Worm (Caenorhabditis elegans): Measurements from ENCODE around the gene ndg-4.

Gene ndg-4

DNA sequence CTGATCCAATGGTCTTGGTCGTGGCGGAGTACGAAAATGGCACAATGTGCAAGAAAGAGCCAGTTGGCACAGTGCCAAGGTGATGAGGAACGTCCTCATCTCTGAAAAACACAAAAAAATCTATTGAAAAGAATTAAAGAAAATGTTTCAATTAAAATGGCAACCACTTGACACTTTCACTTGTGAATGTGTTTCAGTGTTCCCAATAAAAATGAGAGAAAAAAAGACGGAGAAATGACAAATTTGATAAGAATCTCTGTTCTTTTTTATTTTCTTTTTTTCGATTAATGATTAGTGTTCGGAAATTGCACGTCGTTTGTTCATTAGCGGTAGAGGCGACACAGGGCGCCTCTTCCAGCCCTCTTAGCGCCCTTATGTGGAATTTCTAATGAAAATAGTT lies at the start of gene ndg-4:
TSS of gene ndg-4 (minus strand) at position 101 of the 400 bp plus-strand sequence.
- no peak for TF ChIP-seq dao-5 (tag; optimal IDR thresholded peaks at IDR 0.05)
- TF ChIP-seq W03F9.2 (tag; optimal IDR thresholded peaks at IDR 0.05), result no peak

- TF ChIP-seq W03F9.2 (tag; optimal IDR thresholded peaks at IDR 0.05) (no peak), dao-5 (tag; optimal IDR thresholded peaks at IDR 0.05) (no peak), him-1 (tag; optimal IDR thresholded peaks at IDR 0.05) (no peak)
Observed at ce11 chrIII:4515173-4515572, 48.0 kb upstream of the ndg-4 start.

ce11 chrIII:4513926-4514325 lies 46.7 kb upstream of the ndg-4 start:
- TF ChIP-seq him-1 (tag; optimal IDR thresholded peaks at IDR 0.05) (peak; percentile 42), dao-5 (tag; optimal IDR thresholded peaks at IDR 0.05) (no peak), W03F9.2 (tag; optimal IDR thresholded peaks at IDR 0.05) (no peak)

DNA sequence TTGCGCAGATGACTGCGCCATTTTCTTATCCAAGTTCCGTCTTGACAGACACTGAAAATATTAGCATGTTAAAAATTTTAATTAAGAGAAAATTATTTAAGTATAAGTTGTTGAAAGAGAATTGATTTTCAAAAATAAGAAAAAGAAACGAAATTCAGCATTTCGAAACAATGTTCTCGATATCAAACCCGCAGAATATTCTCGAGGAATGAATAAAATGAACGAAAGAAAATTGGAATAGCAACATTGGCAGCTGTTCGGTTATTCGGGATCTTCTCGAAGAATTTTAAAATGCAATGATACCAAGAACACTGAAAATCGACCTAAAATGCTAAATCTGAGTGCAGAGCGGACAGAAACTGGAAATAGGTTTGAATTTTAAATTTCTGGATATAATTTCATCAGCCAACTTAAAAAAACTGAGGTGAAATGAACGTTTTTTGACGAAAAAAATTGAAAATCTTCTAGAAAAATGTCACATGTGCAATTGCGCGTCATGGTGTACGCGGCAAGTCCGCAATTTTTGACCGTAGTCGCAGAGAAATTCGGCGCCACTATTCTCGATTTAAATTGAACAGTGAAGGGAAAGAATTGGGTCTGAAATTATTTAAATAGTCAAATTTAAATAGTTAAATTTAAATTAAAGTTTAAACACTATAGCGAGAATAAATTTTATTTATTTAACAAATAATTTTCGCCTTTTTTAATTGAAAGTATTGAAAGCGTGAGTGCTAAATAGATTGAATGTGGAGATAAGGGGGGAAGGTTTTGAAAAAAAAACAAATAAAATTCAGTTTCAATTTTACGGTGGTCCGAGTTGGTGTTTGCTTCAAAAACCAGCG lies 41.1 kb upstream of the ndg-4 start, which contains the start of the genes cct-5 and F25F2.1:
TSS of gene cct-5 (minus strand) at position 51 of the 842 bp plus-strand sequence.
TSS of gene F25F2.1 (plus strand) at position 792 of the 842 bp plus-strand sequence.
- TF ChIP-seq him-1 (tag; optimal IDR thresholded peaks at IDR 0.05), result peak; percentile 69
- peak; percentile 87 for TF ChIP-seq W03F9.2 (tag; optimal IDR thresholded peaks at IDR 0.05)
- no peak for TF ChIP-seq dao-5 (tag; optimal IDR thresholded peaks at IDR 0.05)

DNA sequence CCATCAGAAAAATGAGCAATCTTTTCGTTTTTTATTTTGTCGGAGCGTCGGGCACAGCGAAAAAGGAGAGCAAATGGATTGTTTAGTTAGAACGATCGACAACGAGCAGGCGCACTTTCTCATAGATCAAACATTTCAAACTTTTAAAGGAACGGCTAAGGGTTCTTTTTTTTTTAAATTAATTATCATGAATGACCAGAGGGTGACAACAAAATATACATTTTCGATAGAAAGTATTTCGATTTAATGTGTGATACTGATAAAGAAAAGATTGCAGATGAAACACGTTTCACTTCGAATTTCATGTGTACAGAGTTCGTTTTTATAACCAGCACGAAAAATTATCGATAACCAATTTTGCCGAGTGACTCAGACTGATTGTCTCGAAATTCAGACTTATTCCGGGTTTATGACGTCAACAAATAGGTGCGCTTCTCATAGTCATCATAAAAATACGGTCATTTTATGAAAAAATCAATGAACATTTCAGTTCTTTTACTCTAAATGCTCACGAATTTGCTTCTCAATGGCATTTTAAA lies 39.5 kb upstream of the ndg-4 start:
- TF ChIP-seq him-1 (tag; optimal IDR thresholded peaks at IDR 0.05) (no peak), W03F9.2 (tag; optimal IDR thresholded peaks at IDR 0.05) (peak; percentile 14)

- no peak for TF ChIP-seq dao-5 (tag; optimal IDR thresholded peaks at IDR 0.05)
- no peak for TF ChIP-seq W03F9.2 (tag; optimal IDR thresholded peaks at IDR 0.05)
- no peak for TF ChIP-seq him-1 (tag; optimal IDR thresholded peaks at IDR 0.05)
Observed at ce11 chrIII:4506140-4506539, 39.0 kb upstream of the ndg-4 start.

DNA sequence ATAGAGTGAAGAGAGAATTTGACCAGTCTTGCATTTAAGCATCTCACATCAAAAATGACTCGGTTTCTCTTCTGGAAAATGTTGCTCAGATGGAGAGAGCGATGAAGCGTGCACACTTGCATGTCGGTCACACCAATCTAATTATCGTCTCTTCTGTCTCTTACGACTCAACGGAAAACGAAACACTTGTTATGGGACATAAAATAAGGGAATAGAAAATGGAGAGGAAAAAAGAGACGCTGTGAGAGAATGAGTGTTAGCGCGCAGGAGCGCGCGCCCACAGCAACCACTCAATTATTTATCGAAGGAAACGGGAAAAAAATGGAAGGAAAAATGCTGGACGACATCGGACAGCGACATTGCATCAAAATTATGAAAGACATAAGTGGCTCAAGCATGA lies 38.5 kb upstream of the ndg-4 start:
- TF ChIP-seq dao-5 (tag; optimal IDR thresholded peaks at IDR 0.05) (no peak), him-1 (tag; optimal IDR thresholded peaks at IDR 0.05) (no peak), W03F9.2 (tag; optimal IDR thresholded peaks at IDR 0.05) (no peak)

- TF ChIP-seq W03F9.2 (tag; optimal IDR thresholded peaks at IDR 0.05) (no peak), him-1 (tag; optimal IDR thresholded peaks at IDR 0.05) (no peak), dao-5 (tag; optimal IDR thresholded peaks at IDR 0.05) (no peak)
Observed at ce11 chrIII:4504934-4505484, 37.8 kb upstream of the ndg-4 start.

DNA sequence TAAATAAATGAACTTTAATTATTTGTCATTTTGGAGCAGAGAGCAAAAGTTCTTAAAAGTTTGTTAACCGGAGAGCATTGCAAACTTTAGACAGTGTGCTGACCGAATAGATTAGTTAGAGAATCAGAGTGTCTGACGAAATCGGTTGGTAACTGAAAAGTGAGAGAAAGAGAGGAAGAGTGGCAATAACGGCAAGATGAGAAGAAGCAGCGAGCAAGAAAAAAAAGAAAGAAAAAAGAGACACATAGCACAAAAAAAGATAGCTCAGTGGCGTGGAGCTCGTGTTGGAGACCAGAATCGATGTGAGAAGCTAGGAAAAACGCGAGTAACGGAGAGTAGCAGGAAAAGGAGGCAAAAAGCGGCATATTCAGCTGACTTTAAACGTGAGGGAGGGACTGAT lies 37.2 kb upstream of the ndg-4 start:
- TF ChIP-seq him-1 (tag; optimal IDR thresholded peaks at IDR 0.05) (peak; percentile 54), dao-5 (tag; optimal IDR thresholded peaks at IDR 0.05) (no peak), W03F9.2 (tag; optimal IDR thresholded peaks at IDR 0.05) (peak; percentile 34)

ce11 chrIII:4502559-4503240 lies 35.5 kb upstream of the ndg-4 start:
- TF ChIP-seq him-1 (tag; optimal IDR thresholded peaks at IDR 0.05), result no peak
- TF ChIP-seq dao-5 (tag; optimal IDR thresholded peaks at IDR 0.05), result no peak
- no peak for TF ChIP-seq W03F9.2 (tag; optimal IDR thresholded peaks at IDR 0.05)

DNA sequence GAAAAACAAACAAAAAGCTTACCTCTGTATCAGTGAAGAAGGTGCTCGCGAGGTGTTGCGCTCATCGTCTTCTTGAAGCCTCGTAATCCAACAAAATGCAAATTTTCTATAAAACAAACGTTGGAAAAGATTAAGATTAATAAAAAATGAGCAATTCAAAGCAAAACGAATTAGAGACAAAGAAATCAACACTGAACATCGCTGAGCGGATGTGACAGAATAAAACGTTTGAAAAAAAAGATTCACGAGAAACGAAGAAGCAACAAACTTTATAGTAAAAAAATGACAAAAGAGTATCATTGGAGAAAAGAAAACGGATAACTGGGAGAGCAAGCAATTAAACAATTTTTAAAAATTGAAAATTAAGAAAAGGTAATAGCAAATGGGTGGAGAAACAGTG lies 31.8 kb upstream of the ndg-4 start, which contains the start of the genes C07G2.5 and atf-7:
TSS of gene C07G2.5 (minus strand) at position 101 of the 400 bp plus-strand sequence.
TSS of gene atf-7 (minus strand) at position 108 of the 400 bp plus-strand sequence.
- TF ChIP-seq him-1 (tag; optimal IDR thresholded peaks at IDR 0.05) (no peak), dao-5 (tag; optimal IDR thresholded peaks at IDR 0.05) (no peak)

ce11 chrIII:4496085-4496484 lies 28.9 kb upstream of the ndg-4 start:
- no peak for TF ChIP-seq W03F9.2 (tag; optimal IDR thresholded peaks at IDR 0.05)
- TF ChIP-seq him-1 (tag; optimal IDR thresholded peaks at IDR 0.05), result no peak
- no peak for TF ChIP-seq dao-5 (tag; optimal IDR thresholded peaks at IDR 0.05)

- TF ChIP-seq him-1 (tag; optimal IDR thresholded peaks at IDR 0.05) (no peak), W03F9.2 (tag; optimal IDR thresholded peaks at IDR 0.05) (no peak), dao-5 (tag; optimal IDR thresholded peaks at IDR 0.05) (no peak)
Observed at ce11 chrIII:4495685-4496084, 28.5 kb upstream of the ndg-4 start.

DNA sequence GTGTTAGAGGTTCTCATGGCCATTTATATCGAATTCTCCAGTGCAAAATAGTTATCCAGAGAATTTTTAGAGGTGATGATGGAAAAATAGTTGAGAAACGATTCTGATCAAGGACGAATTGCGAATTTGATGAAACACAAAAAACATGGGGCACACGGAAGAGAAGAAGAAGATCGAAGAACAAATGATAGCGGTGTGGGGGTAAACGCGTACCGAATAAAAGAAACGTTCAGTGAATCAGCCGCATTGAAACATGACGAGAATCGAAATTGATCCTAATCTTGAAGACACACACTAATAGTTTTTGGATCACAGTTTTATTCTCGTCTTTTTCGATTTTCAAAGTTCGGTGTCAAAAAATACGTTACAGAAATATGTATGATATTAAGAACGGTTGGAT lies 28.1 kb upstream of the ndg-4 start:
- no peak for TF ChIP-seq dao-5 (tag; optimal IDR thresholded peaks at IDR 0.05)
- no peak for TF ChIP-seq him-1 (tag; optimal IDR thresholded peaks at IDR 0.05)
- TF ChIP-seq W03F9.2 (tag; optimal IDR thresholded peaks at IDR 0.05), result no peak

Data from whole organism, L4/young adult.